Worm (Caenorhabditis elegans): Measurements from ENCODE around the gene farl-11.
"Not testable (repeated sequence)": the region's sequence is repeated elsewhere in the genome, so short reads cannot be mapped to it uniquely, and the experiment has no call there.

farl-11 gene

ce11 chrII:7090085-7090484, 14.8 kb downstream of the farl-11 start:
- TF ChIP-seq hlh-1 (tag; optimal IDR thresholded peaks at IDR 0.05) (no peak), ces-1 (GFP tag; optimal IDR thresholded peaks at IDR 0.05) (peak; percentile 9)

- TF ChIP-seq nhr-76, mls-2, ztf-11 (tag; optimal IDR thresholded peaks at IDR 0.05): not testable (repeated sequence)
Measured at ce11 chrII:7084021-7084420, 20.8 kb downstream of the farl-11 start, which contains the start of the genes T02G5.14 and T02G5.15. T02G5.14 (plus strand) TSS chrII:7084321. T02G5.15 (plus strand) TSS chrII:7084321.

- TF ChIP-seq mab-5 (tag; optimal IDR thresholded peaks at IDR 0.05): no peak
- no peak for TF ChIP-seq sptf-1 (tag; optimal IDR thresholded peaks at IDR 0.05)
- TF ChIP-seq elt-3 (tag; optimal IDR thresholded peaks at IDR 0.05): no peak
- no peak for TF ChIP-seq nhr-237 (tag; optimal IDR thresholded peaks at IDR 0.05)
- no peak for TF ChIP-seq lin-32 (GFP tag; optimal IDR thresholded peaks at IDR 0.05)
- no peak for TF ChIP-seq ces-1 (GFP tag; optimal IDR thresholded peaks at IDR 0.05)
Measured at ce11 chrII:7075564-7076228, 29.1 kb downstream of the farl-11 start, which contains the start of gene T02G5.7. T02G5.7 (plus strand) TSS chrII:7075614.

- TF ChIP-seq nhr-237 (tag; optimal IDR thresholded peaks at IDR 0.05): no peak
- no peak for TF ChIP-seq tbx-8 (GFP tag; optimal IDR thresholded peaks at IDR 0.05)
- no peak for TF ChIP-seq elt-1 (tag; optimal IDR thresholded peaks at IDR 0.05; ENCODE audit: borderline replicate concordance, insufficient read depth)
- TF ChIP-seq nhr-76 (tag; optimal IDR thresholded peaks at IDR 0.05): no peak
- TF ChIP-seq nhr-12 (tag; optimal IDR thresholded peaks at IDR 0.05): no peak
- no peak for TF ChIP-seq ceh-83 (GFP tag; optimal IDR thresholded peaks at IDR 0.05)
- no peak for TF ChIP-seq M03D4.4 (tag; optimal IDR thresholded peaks at IDR 0.05)
- no peak for TF ChIP-seq cnd-1 (tag; optimal IDR thresholded peaks at IDR 0.05)
- no peak for TF ChIP-seq drap-1 (GFP tag; optimal IDR thresholded peaks at IDR 0.05)
- TF ChIP-seq ceh-39 (tag; optimal IDR thresholded peaks at IDR 0.05): no peak
- no peak for TF ChIP-seq ham-2 (GFP tag; optimal IDR thresholded peaks at IDR 0.05)
- TF ChIP-seq sptf-1 (tag; optimal IDR thresholded peaks at IDR 0.05): no peak
- TF ChIP-seq mls-2 (tag; optimal IDR thresholded peaks at IDR 0.05): no peak
- TF ChIP-seq pha-4 (tag; optimal IDR thresholded peaks at IDR 0.05): no peak
- no peak for TF ChIP-seq ztf-11 (tag; optimal IDR thresholded peaks at IDR 0.05)
- no peak for TF ChIP-seq nhr-28 (tag; optimal IDR thresholded peaks at IDR 0.05)
- TF ChIP-seq lin-13 (tag; optimal IDR thresholded peaks at IDR 0.05): no peak
- no peak for TF ChIP-seq ces-1 (GFP tag; optimal IDR thresholded peaks at IDR 0.05)
- TF ChIP-seq mep-1 (tag; optimal IDR thresholded peaks at IDR 0.05): no peak
Measured at ce11 chrII:7073537-7073913, 31.3 kb downstream of the farl-11 start, which contains the start of gene kat-1. kat-1 (plus strand) TSS chrII:7073814.

- TF ChIP-seq zip-8 (tag; optimal IDR thresholded peaks at IDR 0.05): no peak
- TF ChIP-seq bed-3 (GFP tag; optimal IDR thresholded peaks at IDR 0.05): no peak
- TF ChIP-seq ces-1 (GFP tag; optimal IDR thresholded peaks at IDR 0.05): peak; percentile 95
- TF ChIP-seq ham-2 (GFP tag; optimal IDR thresholded peaks at IDR 0.05): no peak
- peak; percentile 68 for TF ChIP-seq sptf-1 (tag; optimal IDR thresholded peaks at IDR 0.05)
- peak; percentile 30 for TF ChIP-seq cnd-1 (tag; optimal IDR thresholded peaks at IDR 0.05)
- TF ChIP-seq nhr-2 (tag; optimal IDR thresholded peaks at IDR 0.05): no peak
- TF ChIP-seq lin-13 (tag; optimal IDR thresholded peaks at IDR 0.05): peak; percentile 4
- TF ChIP-seq lsy-2 (tag; optimal IDR thresholded peaks at IDR 0.05): peak; percentile 80
- TF ChIP-seq drap-1 (GFP tag; optimal IDR thresholded peaks at IDR 0.05): no peak
- peak; percentile 63 for TF ChIP-seq mep-1 (tag; optimal IDR thresholded peaks at IDR 0.05)
- TF ChIP-seq sem-2 (GFP tag; optimal IDR thresholded peaks at IDR 0.05): no peak
- peak; percentile 76 for TF ChIP-seq nhr-237 (tag; optimal IDR thresholded peaks at IDR 0.05)
Measured at ce11 chrII:7072590-7073536, 32.0 kb downstream of the farl-11 start.

ce11 chrII:7072315-7072589, 32.6 kb downstream of the farl-11 start, which contains the start of gene kars-1:
kars-1 (minus strand) TSS chrII:7072415.
- no peak for TF ChIP-seq zip-8 (tag; optimal IDR thresholded peaks at IDR 0.05)
- TF ChIP-seq bed-3 (GFP tag; optimal IDR thresholded peaks at IDR 0.05): no peak
- TF ChIP-seq drap-1 (GFP tag; optimal IDR thresholded peaks at IDR 0.05): no peak
- TF ChIP-seq ztf-11 (tag; optimal IDR thresholded peaks at IDR 0.05): no peak
- no peak for TF ChIP-seq nhr-76 (tag; optimal IDR thresholded peaks at IDR 0.05)
- TF ChIP-seq mls-2 (tag; optimal IDR thresholded peaks at IDR 0.05): no peak
- no peak for TF ChIP-seq nhr-28 (tag; optimal IDR thresholded peaks at IDR 0.05)
- TF ChIP-seq ham-2 (GFP tag; optimal IDR thresholded peaks at IDR 0.05): no peak
- TF ChIP-seq nhr-237 (tag; optimal IDR thresholded peaks at IDR 0.05): no peak
- no peak for TF ChIP-seq sptf-1 (tag; optimal IDR thresholded peaks at IDR 0.05)
- TF ChIP-seq elt-3 (tag; optimal IDR thresholded peaks at IDR 0.05): no peak
- TF ChIP-seq ceh-43 (GFP tag; optimal IDR thresholded peaks at IDR 0.05): no peak
- no peak for TF ChIP-seq unc-39 (tag; optimal IDR thresholded peaks at IDR 0.05)
